Worm (Caenorhabditis elegans) whole organism, L4/young adult: ENCODE results near the gene Y71H2AM.25.

Source experiments
- W03F9.2 ChIP-seq: fragments of 150-350 bp; optimal IDR thresholded peaks from 2 replicates; lab custom pipeline; 2014; ENCODE audit warnings: missing biosample characterization, missing genetic modification characterization
- dao-5 ChIP-seq: sonication (generic microtip); optimal IDR thresholded peaks from 2 replicates; lab custom pipeline; 2016; ENCODE audit warnings: missing genotype, missing genetic modification characterization, moderate library complexity, missing compliant biosample characterization
- him-1 ChIP-seq: sonication (generic microtip); optimal IDR thresholded peaks from 2 replicates; lab custom pipeline; 2016; ENCODE audit warnings: missing genotype, missing genetic modification reagents, missing genetic modification characterization, missing compliant biosample characterization

Y71H2AM.25 gene

DNA sequence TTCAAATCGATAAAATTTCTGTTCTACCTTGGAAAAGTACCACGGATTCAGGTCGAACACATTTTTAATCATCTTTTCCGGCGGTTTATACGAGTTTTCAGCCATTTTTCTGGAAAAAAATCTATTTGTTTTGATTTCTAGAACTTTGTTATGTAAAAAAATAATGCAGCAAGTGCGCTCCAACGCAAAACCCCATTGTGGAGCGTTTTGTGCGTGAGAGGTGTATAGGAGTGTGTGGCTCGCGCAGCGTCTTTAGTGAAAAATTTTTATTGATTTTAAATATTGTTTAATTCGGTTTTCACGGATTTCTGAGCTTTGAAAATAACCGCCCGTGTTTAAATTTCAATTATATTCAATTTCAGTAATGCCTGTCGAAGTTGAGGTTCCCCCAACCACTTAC, 16.4 kb upstream of the Y71H2AM.25 start, which contains the start of gene Y71H2AM.20:
TSS of gene Y71H2AM.20 (minus strand) at position 109 of the 400 bp plus-strand sequence.
- TF ChIP-seq dao-5 (no peak), him-1 (tag; lab: Kevin White, UChicago) (peak; percentile 37), W03F9.2 (tag; lab: Kevin White, UChicago) (peak; percentile 99)

DNA sequence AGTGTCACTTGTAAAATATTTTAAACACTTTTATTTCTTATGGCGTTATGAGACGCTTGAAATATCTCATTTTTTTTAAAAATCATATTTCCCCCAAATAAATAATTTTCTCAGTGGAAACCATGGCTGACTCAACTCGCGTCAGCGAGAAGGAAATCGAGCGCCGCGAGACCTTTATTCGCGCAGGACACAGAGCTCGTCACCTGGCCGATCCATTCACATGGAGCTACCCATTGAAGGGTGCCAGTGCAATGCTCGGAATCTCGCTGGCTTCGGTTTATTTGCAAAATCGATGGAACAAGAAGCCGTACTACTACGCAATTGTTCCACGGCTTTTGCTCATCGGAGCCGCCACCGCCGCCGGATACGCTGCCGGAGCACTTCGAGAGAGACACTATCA, 15.5 kb upstream of the Y71H2AM.25 start, which contains the start of gene nduc-2:
TSS of gene nduc-2 (plus strand) at position 113 of the 400 bp plus-strand sequence.
- TF ChIP-seq him-1 (tag; lab: Kevin White, UChicago) (no peak), dao-5 (no peak), W03F9.2 (tag; lab: Kevin White, UChicago) (no peak)

- TF ChIP-seq him-1 (tag; lab: Kevin White, UChicago), result no peak
- TF ChIP-seq dao-5, result no peak
- TF ChIP-seq W03F9.2 (tag; lab: Kevin White, UChicago), result no peak
Observed at ce11 chrIII:2787979-2788491, 14.2 kb upstream of the Y71H2AM.25 start, which contains the start of gene tbcc-1. TSS of gene tbcc-1 (plus strand) at chrIII:2788441.

- TF ChIP-seq W03F9.2 (tag; lab: Kevin White, UChicago) (no peak), dao-5 (no peak), him-1 (tag; lab: Kevin White, UChicago) (no peak)
Observed at ce11 chrIII:2794057-2794456, 8.2 kb upstream of the Y71H2AM.25 start.

DNA sequence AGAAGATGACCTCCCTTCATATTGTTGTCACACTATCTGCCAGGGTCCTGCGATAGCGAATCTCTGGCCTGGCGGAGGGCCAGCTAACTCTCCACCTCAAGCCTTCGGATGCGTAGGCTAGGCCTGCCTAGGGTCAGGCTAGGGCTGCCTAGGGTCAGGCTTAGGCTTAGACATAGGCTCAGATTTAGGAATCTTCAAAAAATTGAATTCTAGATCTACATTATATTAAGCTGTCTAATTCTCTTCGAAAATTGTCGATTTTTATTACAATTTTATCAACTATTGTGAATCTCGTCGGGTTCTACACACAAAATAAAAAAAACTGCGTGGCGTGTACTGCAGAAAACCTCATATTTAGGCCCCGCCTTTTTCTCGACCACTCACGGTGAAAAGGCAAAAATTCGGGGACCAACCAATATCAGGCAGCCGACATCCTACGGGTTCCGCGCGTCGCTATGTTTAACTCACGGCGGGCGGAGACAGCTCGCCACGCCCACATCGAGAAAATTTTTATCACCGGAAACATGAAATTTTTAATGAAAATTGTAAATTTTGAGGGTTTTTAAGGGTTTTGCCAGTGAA, 6.7 kb upstream of the Y71H2AM.25 start:
- TF ChIP-seq him-1 (tag; lab: Kevin White, UChicago), result no peak
- no peak for TF ChIP-seq W03F9.2 (tag; lab: Kevin White, UChicago)
- TF ChIP-seq dao-5, result no peak

DNA sequence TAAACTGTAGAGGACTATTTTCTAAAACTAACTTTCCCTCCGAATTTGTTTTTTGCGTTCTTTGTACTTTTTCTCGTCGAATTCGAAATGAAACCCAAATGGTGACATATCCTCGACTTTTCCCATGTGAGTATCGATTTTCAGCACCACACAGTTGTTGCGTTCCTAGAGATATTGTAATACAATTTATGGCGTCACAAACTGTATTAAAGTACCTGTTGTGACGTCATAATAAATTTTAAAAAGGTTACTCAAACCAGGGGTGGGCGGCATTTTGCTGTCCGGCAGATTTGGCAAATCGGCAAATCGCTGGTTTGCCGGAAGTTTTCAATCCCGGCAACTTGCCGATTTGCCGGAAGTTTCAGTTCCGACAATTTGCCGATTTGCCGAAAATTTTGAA, 1.5 kb upstream of the Y71H2AM.25 start:
- TF ChIP-seq him-1 (tag; lab: Kevin White, UChicago), result no peak

- no peak for TF ChIP-seq dao-5
- no peak for TF ChIP-seq him-1 (tag; lab: Kevin White, UChicago)
- peak; percentile 47 for TF ChIP-seq W03F9.2 (tag; lab: Kevin White, UChicago)
Observed at ce11 chrIII:2804461-2804860, 2.2 kb downstream of the Y71H2AM.25 start.

- TF ChIP-seq dao-5 (no peak), W03F9.2 (tag; lab: Kevin White, UChicago) (no peak), him-1 (tag; lab: Kevin White, UChicago) (no peak)
Observed at ce11 chrIII:2805084-2805483, 2.8 kb downstream of the Y71H2AM.25 start, which contains the start of gene Y71H2AM.3. TSS of gene Y71H2AM.3 (plus strand) at chrIII:2805430.

- TF ChIP-seq dao-5, result no peak
- TF ChIP-seq him-1 (tag; lab: Kevin White, UChicago), result no peak
- TF ChIP-seq W03F9.2 (tag; lab: Kevin White, UChicago), result no peak
Observed at ce11 chrIII:2811410-2811809, 9.1 kb downstream of the Y71H2AM.25 start.

DNA sequence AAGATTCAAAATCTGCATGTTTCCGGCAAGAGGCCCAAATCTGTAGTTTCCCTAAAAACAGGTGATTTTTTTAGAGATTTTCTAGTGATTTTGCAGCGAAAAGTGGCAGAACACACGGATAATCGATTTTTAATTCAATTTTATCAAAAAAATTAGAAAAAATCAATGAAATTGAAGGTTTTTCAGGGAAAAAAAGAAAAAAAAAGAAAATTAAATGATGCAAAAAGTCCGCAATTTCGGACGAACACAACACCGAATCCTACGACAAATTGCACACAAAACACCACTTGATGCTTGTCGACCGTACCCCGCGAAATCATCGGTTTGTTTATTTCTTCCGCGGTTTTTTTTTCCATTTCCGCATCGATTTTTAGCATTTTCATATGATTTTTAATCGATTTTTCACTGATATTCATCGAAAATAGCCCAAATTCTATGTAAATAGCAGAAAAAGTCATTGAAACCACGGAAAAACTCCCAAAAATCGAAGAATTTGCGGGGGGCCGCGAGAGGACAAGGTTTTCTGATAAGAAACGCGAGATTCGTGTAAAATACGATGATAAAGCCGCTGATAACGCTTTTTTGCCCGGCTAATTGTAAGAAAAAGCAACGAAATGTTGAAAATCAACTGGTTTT, 12.8 kb downstream of the Y71H2AM.25 start, which contains the start of gene tufm-1:
TSS of gene tufm-1 (minus strand) at position 51 of the 636 bp plus-strand sequence.
- no peak for TF ChIP-seq dao-5
- TF ChIP-seq W03F9.2 (tag; lab: Kevin White, UChicago), result peak; percentile 77
- no peak for TF ChIP-seq him-1 (tag; lab: Kevin White, UChicago)

- TF ChIP-seq him-1 (tag; lab: Kevin White, UChicago), result no peak
- TF ChIP-seq dao-5, result no peak
- TF ChIP-seq W03F9.2 (tag; lab: Kevin White, UChicago), result no peak
Observed at ce11 chrIII:2816205-2816923, 14.1 kb downstream of the Y71H2AM.25 start.

DNA sequence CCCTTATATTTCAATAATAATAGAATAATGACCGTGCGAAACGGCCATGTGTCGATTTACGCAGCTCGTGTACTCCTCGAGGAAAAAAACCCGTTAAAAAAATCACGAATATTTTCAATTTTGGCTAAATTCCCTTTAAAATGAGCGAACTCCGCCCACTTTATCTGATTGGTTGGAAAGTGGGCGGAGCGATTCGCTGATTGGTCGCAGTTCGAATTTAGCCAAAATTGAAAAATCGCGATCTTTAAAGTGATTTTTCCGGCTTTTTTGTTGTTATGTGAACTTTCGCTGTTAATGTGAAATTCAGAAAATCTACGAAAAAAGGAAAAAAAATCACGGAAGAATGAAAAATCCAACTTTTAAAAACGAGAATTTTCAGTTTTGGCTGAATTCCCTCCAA, 15.6 kb downstream of the Y71H2AM.25 start:
- no peak for TF ChIP-seq dao-5
- TF ChIP-seq him-1 (tag; lab: Kevin White, UChicago), result no peak
- no peak for TF ChIP-seq W03F9.2 (tag; lab: Kevin White, UChicago)

- TF ChIP-seq W03F9.2 (tag; lab: Kevin White, UChicago) (no peak), dao-5 (no peak), him-1 (tag; lab: Kevin White, UChicago) (no peak)
Observed at ce11 chrIII:2818980-2819379, 16.7 kb downstream of the Y71H2AM.25 start, which contains the start of gene pipp-4P. TSS of gene pipp-4P (plus strand) at chrIII:2819280.
